Worm (Caenorhabditis elegans) whole organism, L2 larva: Measurements from ENCODE around the gene pro-3.
A peak's percentile ranks its signal among the peaks of the same experiment; 100 is the strongest.

Source experiments
- C34F6.9 ChIP-seq: fragments of 150-350 bp; optimal IDR thresholded peaks from 2 replicates; lab custom pipeline; 2014; ENCODE audit warnings: missing biosample characterization, missing genetic modification characterization
- alr-1 ChIP-seq: fragments of 150-350 bp; optimal IDR thresholded peaks from 2 replicates; lab custom pipeline; 2014; ENCODE audit warnings: missing biosample characterization, missing genetic modification characterization
- aly-2 ChIP-seq: fragments of 150-350 bp; optimal IDR thresholded peaks from 2 replicates; lab custom pipeline; 2014; ENCODE audit warnings: missing biosample characterization, missing genetic modification characterization
- ama-1 ChIP-seq: fragments of 150-350 bp; optimal IDR thresholded peaks from 2 replicates; lab custom pipeline; 2018; ENCODE audit warnings: inconsistent platforms
- blmp-1 ChIP-seq: sonication (generic microtip); optimal IDR thresholded peaks from 2 replicates; lab custom pipeline; 2017; ENCODE audit warnings: missing genetic modification characterization, mild to moderate bottlenecking, missing compliant biosample characterization, antibody characterized with exemption, moderate library complexity; ENCODE audit not compliant: insufficient read depth
- ceh-16 ChIP-seq: fragments of 150-350 bp; optimal IDR thresholded peaks from 2 replicates; lab custom pipeline; 2014; ENCODE audit warnings: missing biosample characterization, missing genetic modification characterization
- dmd-4 ChIP-seq: sonication (generic microtip); optimal IDR thresholded peaks from 2 replicates; lab custom pipeline; 2017; ENCODE audit warnings: missing biosample characterization, missing genetic modification characterization
- egl-27 ChIP-seq: sonication (generic microtip); optimal IDR thresholded peaks from 3 replicates; lab custom pipeline; 2017; ENCODE audit warnings: missing biosample characterization, missing genetic modification reagents, missing genetic modification characterization
- elt-1 ChIP-seq: fragments of 150-350 bp; optimal IDR thresholded peaks from 2 replicates; lab custom pipeline; 2014; ENCODE audit warnings: missing biosample characterization, missing genetic modification characterization
- fos-1 ChIP-seq: fragments of 150-350 bp; optimal IDR thresholded peaks from 2 replicates; lab custom pipeline; 2014; ENCODE audit warnings: missing biosample characterization, missing genetic modification characterization
- lin-13 ChIP-seq: fragments of 150-350 bp; optimal IDR thresholded peaks from 2 replicates; lab custom pipeline; 2014; ENCODE audit warnings: missing biosample characterization, missing genetic modification reagents, missing genetic modification characterization
- lin-39 ChIP-seq: fragments of 150-350 bp; optimal IDR thresholded peaks from 2 replicates; lab custom pipeline; 2014; ENCODE audit warnings: missing biosample characterization, missing genetic modification reagents, missing genetic modification characterization
- lsy-2 ChIP-seq, 2 experiments: fragments of 150-350 bp in 1 of 2; sonication (generic microtip) in 1 of 2; optimal IDR thresholded peaks; 2 replicates each; lab custom pipeline; 2014 to 2017; ENCODE audit warnings: missing biosample characterization in 2 of 2, missing genetic modification characterization in 2 of 2
- mab-5 ChIP-seq: fragments of 150-350 bp; optimal IDR thresholded peaks from 2 replicates; lab custom pipeline; 2014; ENCODE audit warnings: missing biosample characterization, missing genetic modification characterization
- mdl-1 ChIP-seq, 2 experiments: fragments of 150-350 bp in 1 of 2; sonication (generic microtip) in 1 of 2; optimal IDR thresholded peaks; 2 replicates each; lab custom pipeline; 2017; ENCODE audit warnings: missing biosample characterization in 2 of 2, missing genetic modification characterization in 2 of 2
- nhr-10 ChIP-seq: sonication (generic microtip); optimal IDR thresholded peaks from 2 replicates; lab custom pipeline; 2017; ENCODE audit warnings: missing biosample characterization, missing genetic modification characterization
- nhr-11 ChIP-seq: fragments of 150-350 bp; optimal IDR thresholded peaks from 2 replicates; lab custom pipeline; 2014; ENCODE audit warnings: missing biosample characterization, missing genetic modification characterization
- nhr-129 ChIP-seq: fragments of 150-350 bp; optimal IDR thresholded peaks from 2 replicates; lab custom pipeline; 2014; ENCODE audit warnings: missing biosample characterization, missing genetic modification characterization
- nhr-23 ChIP-seq: fragments of 150-350 bp; optimal IDR thresholded peaks from 2 replicates; lab custom pipeline; 2014; ENCODE audit warnings: missing biosample characterization, missing genetic modification reagents, missing genetic modification characterization
- nhr-6 ChIP-seq: fragments of 150-350 bp; optimal IDR thresholded peaks from 2 replicates; lab custom pipeline; 2014; ENCODE audit warnings: missing biosample characterization, missing genetic modification characterization
- nhr-77 ChIP-seq: fragments of 150-350 bp; optimal IDR thresholded peaks from 2 replicates; lab custom pipeline; 2014; ENCODE audit warnings: missing biosample characterization, missing genetic modification characterization
- peb-1 ChIP-seq: fragments of 150-350 bp; optimal IDR thresholded peaks from 2 replicates; lab custom pipeline; 2014; ENCODE audit warnings: missing biosample characterization, missing genetic modification characterization
- sem-4 ChIP-seq: fragments of 150-350 bp; optimal IDR thresholded peaks from 2 replicates; lab custom pipeline; 2014; ENCODE audit warnings: missing biosample characterization, missing genetic modification reagents, missing genetic modification characterization
- sma-3 ChIP-seq: sonication (generic microtip); optimal IDR thresholded peaks from 2 replicates; lab custom pipeline; 2016; ENCODE audit warnings: missing genetic modification reagents, missing genetic modification characterization, missing compliant biosample characterization
- sma-9 ChIP-seq, 2 experiments: fragments of 150-350 bp in 1 of 2; sonication (generic microtip) in 1 of 2; optimal IDR thresholded peaks; 2 replicates each; lab custom pipeline; 2014 to 2016; ENCODE audit warnings: missing genetic modification characterization in 2 of 2, mild to moderate bottlenecking in 1 of 2, missing biosample characterization in 1 of 2, missing compliant biosample characterization in 1 of 2, missing genetic modification reagents in 1 of 2, moderate library complexity in 1 of 2
- snpc-4 ChIP-seq: fragments of 150-350 bp; optimal IDR thresholded peaks from 2 replicates; lab custom pipeline; 2014; ENCODE audit warnings: missing biosample characterization, missing genetic modification characterization
- unc-39 ChIP-seq: fragments of 150-350 bp; optimal IDR thresholded peaks from 2 replicates; lab custom pipeline; 2014; ENCODE audit warnings: missing biosample characterization, missing genetic modification characterization
- zag-1 ChIP-seq: fragments of 150-350 bp; optimal IDR thresholded peaks from 2 replicates; lab custom pipeline; 2014; ENCODE audit warnings: missing biosample characterization, missing genetic modification characterization
- ztf-4 ChIP-seq: fragments of 150-350 bp; optimal IDR thresholded peaks from 2 replicates; lab custom pipeline; 2014; ENCODE audit warnings: missing biosample characterization, missing genetic modification characterization

The pro-3 gene

DNA sequence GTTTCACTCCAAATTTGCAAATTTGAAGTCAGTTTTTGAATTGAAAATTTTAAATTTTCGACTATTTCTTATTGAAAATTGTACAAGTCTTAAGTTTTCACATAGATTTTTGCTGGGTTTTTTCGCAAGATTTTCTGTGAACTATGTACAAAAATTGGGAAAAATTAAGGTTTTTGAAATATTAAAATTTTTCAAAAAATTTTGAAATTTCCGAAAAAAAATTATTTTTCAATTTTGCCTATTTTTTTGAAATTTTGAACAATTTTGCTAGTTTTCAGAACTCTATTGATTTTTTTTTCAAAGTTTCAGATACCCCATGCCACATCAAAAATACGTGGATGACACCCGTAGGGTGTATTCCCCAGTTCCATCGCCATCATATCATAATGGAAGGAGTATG is 35.6 kb upstream of the pro-3 start, which contains the start of gene tsp-13:
tsp-13 (plus strand) TSS at position 301 of the 400 bp plus-strand sequence.
- no peak for TF ChIP-seq nhr-23 (tag; lab: Kevin White, UChicago)
- no peak for TF ChIP-seq aly-2 (tag; lab: Kevin White, UChicago)
- TF ChIP-seq sem-4 (tag; lab: Kevin White, UChicago), result no peak
- TF ChIP-seq sma-9 (GFP tag; optimal IDR thresholded peaks at IDR 0.05; lab: Kevin White, UChicago), result no peak
- TF ChIP-seq sma-9 (tag; optimal IDR thresholded peaks at IDR 0.05; lab: Kevin White, UChicago), result no peak
- TF ChIP-seq ztf-4, result no peak
- no peak for TF ChIP-seq zag-1 (tag; lab: Kevin White, UChicago)

DNA sequence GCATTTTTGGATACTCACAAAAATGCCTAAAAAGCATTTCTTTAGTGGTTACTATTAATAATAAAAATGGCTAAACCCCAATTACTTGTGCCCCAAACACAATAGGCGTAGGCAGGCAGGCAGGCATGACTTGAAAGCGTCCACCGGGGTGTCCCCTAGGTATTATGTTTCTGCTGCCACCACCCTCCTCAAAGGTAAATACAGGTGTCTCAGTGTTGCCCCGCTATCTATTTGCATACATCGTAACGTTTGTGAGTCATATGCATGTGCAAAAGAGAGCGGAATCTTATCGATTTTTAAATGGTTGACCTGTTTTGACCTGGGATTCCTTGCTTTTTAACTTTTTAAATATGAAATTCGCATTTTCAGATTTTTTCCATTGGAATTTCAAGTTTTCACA is 35.0 kb upstream of the pro-3 start:
- TF ChIP-seq nhr-77 (tag; lab: Kevin White, UChicago) (no peak), sem-4 (tag; lab: Kevin White, UChicago) (no peak), lin-13 (GFP tag; lab: Kevin White, UChicago) (no peak), ama-1 (lab: Kevin White, UChicago) (no peak), nhr-129 (tag; lab: Kevin White, UChicago) (no peak), nhr-11 (tag; lab: Kevin White, UChicago) (no peak), fos-1 (peak; percentile 68), mab-5 (tag; lab: Kevin White, UChicago) (no peak)

DNA sequence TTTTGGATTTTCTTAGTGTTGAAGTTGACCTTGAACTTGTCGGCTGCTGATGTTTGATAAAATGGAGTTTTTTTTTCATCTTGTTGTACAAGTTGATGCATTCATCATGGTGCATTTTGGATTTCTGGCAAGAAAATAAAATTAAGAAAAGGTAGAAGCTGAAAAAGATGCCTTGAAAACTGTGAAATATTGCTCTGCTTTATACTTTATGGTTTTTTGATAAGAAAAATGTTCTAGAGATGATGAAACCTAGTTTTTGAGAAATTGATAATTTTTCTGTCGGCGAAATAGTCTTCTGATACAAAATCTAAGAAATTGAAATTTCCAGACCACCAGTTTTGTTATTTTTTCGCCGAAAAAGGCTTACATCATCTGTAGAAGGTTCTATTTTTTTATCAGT is 34.1 kb upstream of the pro-3 start, which contains the start of gene Y39B6A.69:
Y39B6A.69 (minus strand) TSS at position 101 of the 400 bp plus-strand sequence.
- TF ChIP-seq sem-4 (tag; lab: Kevin White, UChicago) (no peak), blmp-1 (no peak), lsy-2 (tag; optimal IDR thresholded peaks at IDR 0.05; lab: Kevin White, UChicago) (no peak), fos-1 (no peak), sma-9 (GFP tag; optimal IDR thresholded peaks at IDR 0.05; lab: Kevin White, UChicago) (no peak), sma-9 (tag; optimal IDR thresholded peaks at IDR 0.05; lab: Kevin White, UChicago) (no peak), nhr-23 (tag; lab: Kevin White, UChicago) (no peak), dmd-4 (tag; lab: Kevin White, UChicago) (no peak), ceh-16 (tag; lab: Kevin White, UChicago) (no peak), elt-1 (tag; lab: Kevin White, UChicago) (no peak), alr-1 (tag; lab: Kevin White, UChicago) (no peak)

DNA sequence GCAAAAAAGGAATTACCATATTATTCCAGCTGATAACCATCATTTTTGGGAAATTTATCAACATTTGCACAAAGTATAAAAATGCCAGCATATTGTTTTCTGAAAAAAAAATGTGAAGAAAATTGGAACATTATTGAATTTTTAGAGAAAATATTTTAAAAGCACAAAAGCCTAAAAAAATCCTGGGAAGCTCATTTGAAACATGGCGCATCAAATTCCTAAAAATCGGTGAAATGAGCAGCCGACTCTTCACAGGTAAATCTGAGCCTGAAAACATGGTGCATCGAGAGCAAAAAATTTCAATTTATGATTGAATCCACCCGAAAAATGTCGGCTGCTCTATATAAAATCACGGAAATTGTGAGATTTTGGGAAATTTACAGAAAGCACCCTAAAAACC is 30.8 kb upstream of the pro-3 start, which contains the start of gene Y39B6A.7:
Y39B6A.7 (minus strand) TSS at position 101 of the 400 bp plus-strand sequence.
- TF ChIP-seq nhr-11 (tag; lab: Kevin White, UChicago), result no peak
- TF ChIP-seq mab-5 (tag; lab: Kevin White, UChicago), result no peak
- TF ChIP-seq snpc-4 (tag; lab: Kevin White, UChicago), result no peak
- TF ChIP-seq, all 48 proteins: peak for 0

DNA sequence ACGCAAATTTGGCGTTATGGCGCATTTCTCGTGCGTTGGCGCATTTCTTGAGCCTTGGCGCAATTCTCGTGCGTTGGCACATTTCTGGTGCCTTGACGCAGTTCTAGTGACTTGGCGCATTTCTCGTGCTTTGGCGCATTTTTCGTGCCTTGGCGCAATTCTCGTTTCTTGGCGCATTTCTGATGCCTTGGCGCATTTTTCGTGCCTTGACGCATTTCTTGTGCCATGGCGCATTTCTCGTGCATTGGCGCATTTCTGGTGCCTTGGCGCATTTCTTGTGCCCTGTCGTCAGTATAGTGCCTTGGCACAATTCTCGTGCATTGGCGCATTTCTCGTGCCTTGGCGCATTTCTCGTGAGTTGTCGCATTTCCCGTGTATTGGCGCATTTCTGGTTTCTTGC is 30.1 kb upstream of the pro-3 start:
- no peak for TF ChIP-seq snpc-4 (tag; lab: Kevin White, UChicago)
- TF ChIP-seq unc-39 (tag; lab: Kevin White, UChicago), result no peak
- no peak for TF ChIP-seq nhr-10 (tag; lab: Kevin White, UChicago)
- TF ChIP-seq peb-1 (tag; lab: Kevin White, UChicago), result no peak
- TF ChIP-seq nhr-77 (tag; lab: Kevin White, UChicago), result no peak
- TF ChIP-seq ztf-4, result no peak
- TF ChIP-seq nhr-129 (tag; lab: Kevin White, UChicago), result no peak
- no peak for TF ChIP-seq sma-3 (GFP tag; lab: Kevin White, UChicago)
- TF ChIP-seq nhr-23 (tag; lab: Kevin White, UChicago), result no peak
- TF ChIP-seq egl-27 (tag; lab: Kevin White, UChicago), result no peak
- no peak for TF ChIP-seq nhr-6 (tag; lab: Kevin White, UChicago)

DNA sequence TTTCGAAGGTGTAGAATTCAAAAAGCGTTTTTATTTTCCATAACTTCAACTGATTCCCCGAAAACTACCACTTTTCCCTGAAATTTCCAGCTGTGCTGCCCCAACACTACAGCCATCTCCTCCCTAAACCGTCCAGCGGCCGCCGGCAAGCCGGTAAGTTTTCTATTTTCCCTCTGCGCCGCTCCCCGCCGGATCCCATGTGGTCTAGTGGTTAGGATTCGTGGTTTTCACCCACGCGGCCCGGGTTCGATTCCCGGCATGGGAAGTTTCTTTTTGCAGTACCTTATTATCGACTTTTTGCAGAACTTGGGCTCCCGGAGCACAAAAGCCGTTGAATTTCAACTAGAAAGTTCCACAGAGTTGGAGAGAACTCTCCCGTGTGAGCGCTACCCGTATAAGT is 24.4 kb upstream of the pro-3 start:
- no peak for TF ChIP-seq nhr-23 (tag; lab: Kevin White, UChicago)
- TF ChIP-seq alr-1 (tag; lab: Kevin White, UChicago), result no peak
- no peak for TF ChIP-seq dmd-4 (tag; lab: Kevin White, UChicago)
- TF ChIP-seq zag-1 (tag; lab: Kevin White, UChicago), result no peak
- TF ChIP-seq nhr-11 (tag; lab: Kevin White, UChicago), result no peak
- no peak for TF ChIP-seq ztf-4
- TF ChIP-seq C34F6.9 (tag; lab: Kevin White, UChicago), result no peak
- no peak for TF ChIP-seq aly-2 (tag; lab: Kevin White, UChicago)
- no peak for TF ChIP-seq nhr-10 (tag; lab: Kevin White, UChicago)
- TF ChIP-seq blmp-1, result no peak

DNA sequence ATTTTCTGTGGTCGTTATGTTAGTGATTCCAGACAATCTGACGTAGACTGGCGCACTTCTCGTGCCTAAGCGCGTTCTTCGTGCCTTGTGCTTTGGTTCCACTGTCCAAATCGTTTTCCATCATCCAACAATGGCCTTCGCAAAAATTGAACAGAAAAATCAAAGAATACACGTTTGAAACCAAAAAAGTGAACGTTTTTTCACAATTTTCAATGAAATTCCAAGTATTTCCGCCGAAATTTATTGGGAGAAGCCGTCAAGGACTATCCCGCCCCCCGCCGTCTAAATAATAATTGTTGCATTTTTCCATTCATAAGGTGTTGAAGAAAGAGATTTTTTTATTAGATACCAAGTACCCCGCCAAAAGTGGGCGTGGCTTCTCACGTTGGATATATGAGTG is 22.3 kb upstream of the pro-3 start, which contains the start of gene cpg-23:
cpg-23 (plus strand) TSS at position 301 of the 400 bp plus-strand sequence.
- TF ChIP-seq mdl-1 (tag; optimal IDR thresholded peaks at IDR 0.05; lab: Kevin White, UChicago), result no peak
- no peak for TF ChIP-seq sem-4 (tag; lab: Kevin White, UChicago)
- no peak for TF ChIP-seq ceh-16 (tag; lab: Kevin White, UChicago)
- no peak for TF ChIP-seq lin-39 (tag; lab: Kevin White, UChicago)
- TF ChIP-seq zag-1 (tag; lab: Kevin White, UChicago), result no peak
- TF ChIP-seq, all 48 proteins: peak for 0
